Worm (Caenorhabditis elegans): Measurements from ENCODE around the gene ZK470.4.

The ZK470.4 gene

DNA sequence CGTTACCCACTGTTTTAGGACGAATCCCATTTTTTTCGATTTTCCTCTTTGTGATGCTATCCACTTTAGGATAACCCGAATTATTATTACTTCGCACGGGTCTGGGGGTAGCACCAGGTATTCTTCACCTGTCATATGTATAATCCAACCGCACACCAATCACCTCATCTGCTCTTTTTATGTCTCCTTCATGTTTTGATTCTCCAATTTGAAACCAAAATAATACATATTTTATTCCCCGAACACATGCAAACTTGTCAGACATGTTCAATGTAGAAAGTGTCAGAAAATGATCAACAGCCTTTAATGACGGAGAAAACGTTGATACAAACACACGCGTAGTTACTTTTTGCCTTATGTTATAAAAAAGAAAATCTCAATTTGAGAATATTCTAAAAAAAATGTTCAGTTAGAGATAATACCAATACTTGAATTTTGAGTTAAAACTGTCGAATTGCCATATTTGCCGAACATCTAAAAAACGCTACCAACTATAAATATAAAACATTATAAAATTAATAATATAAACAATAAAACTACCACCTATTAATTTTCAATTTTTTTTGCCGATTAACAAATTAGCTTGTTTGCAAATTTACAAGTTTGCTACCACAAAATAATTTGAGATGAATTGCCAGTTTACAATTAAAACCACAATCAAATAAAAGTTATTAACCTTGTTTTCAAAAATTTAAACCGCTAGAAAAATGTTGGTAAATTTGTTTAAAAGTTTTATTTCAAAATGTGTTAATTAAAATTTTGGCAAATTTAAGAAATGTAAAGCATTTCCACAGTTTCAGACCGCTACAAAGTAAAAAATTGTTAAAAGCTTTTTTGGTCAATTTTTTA, 8.3 kb upstream of the ZK470.4 start (continued):
- TF ChIP-seq arid-1 (GFP tag; conservative IDR thresholded peaks at IDR 0.05), result 0 out of 2 replicates have a peak, but pooled peaks have one; percentile 53
- 0 out of 2 replicates have a peak, but pooled peaks have one; percentile 68 for TF ChIP-seq nhr-41 (GFP tag; IDR thresholded peaks at IDR 0.05)
- TF ChIP-seq zip-11 (GFP tag; IDR thresholded peaks at IDR 0.05), result no peak
- TF ChIP-seq T20F7.1 (GFP tag; optimal IDR thresholded peaks at IDR 0.05), result peak; percentile 30
- no peak for TF ChIP-seq jun-1 (tag; optimal IDR thresholded peaks at IDR 0.05)
- TF ChIP-seq mxl-3 (GFP tag; optimal IDR thresholded peaks at IDR 0.05), result no peak
- peak; percentile 37; the same call in 1 of the 2 replicates for TF ChIP-seq lin-1 (GFP tag; IDR thresholded peaks at IDR 0.05)
- TF ChIP-seq unc-130 (GFP tag; optimal IDR thresholded peaks at IDR 0.05), result no peak
- no peak for TF ChIP-seq ztf-11 (tag; optimal IDR thresholded peaks at IDR 0.05)
- TF ChIP-seq vab-7 (GFP tag; IDR thresholded peaks at IDR 0.05), result peak; percentile 16; the same call in 1 of the 2 replicates
- TF ChIP-seq dmd-6 (GFP tag; IDR thresholded peaks at IDR 0.05), result no peak
- TF ChIP-seq Y105C5A.15 (GFP tag; IDR thresholded peaks at IDR 0.05), result peak; percentile 46; the same call in 1 of the 2 replicates
- TF ChIP-seq hif-1 (tag; optimal IDR thresholded peaks at IDR 0.05), result peak in 1 of 2 experiments; percentile 0
- 0 out of 2 replicates have a peak, but pooled peaks have one; percentile 34 for TF ChIP-seq tag-97 (GFP tag; IDR thresholded peaks at IDR 0.05)
- TF ChIP-seq ceh-20 (GFP tag; IDR thresholded peaks at IDR 0.05), result peak; percentile 46; the same call in 1 of the 2 replicates
- TF ChIP-seq dve-1 (tag; optimal IDR thresholded peaks at IDR 0.05; ENCODE audit: insufficient read depth), result peak; percentile 39
- TF ChIP-seq nhr-10 (tag; optimal IDR thresholded peaks at IDR 0.05), result no peak
- no peak for TF ChIP-seq zag-1 (tag; optimal IDR thresholded peaks at IDR 0.05)
- TF ChIP-seq sdz-12 (GFP tag; optimal IDR thresholded peaks at IDR 0.05), result no peak
- TF ChIP-seq F49E8.2 (tag; optimal IDR thresholded peaks at IDR 0.05; ENCODE audit: borderline replicate concordance), result no peak
- TF ChIP-seq F37D6.2 (tag; optimal IDR thresholded peaks at IDR 0.05), result peak; percentile 6
- no peak for TF ChIP-seq nhr-76 (tag; optimal IDR thresholded peaks at IDR 0.05)
- peak; percentile 7 for TF ChIP-seq nhr-42 (GFP tag; IDR thresholded peaks at IDR 0.05)
- no peak; the same call in 1 of the 2 replicates for TF ChIP-seq lin-38 (GFP tag; IDR thresholded peaks at IDR 0.05)
- TF ChIP-seq nhr-25 (tag; optimal IDR thresholded peaks at IDR 0.05; ENCODE audit: borderline replicate concordance, insufficient read depth), result peak; percentile 44
- 0 out of 2 replicates have a peak, but pooled peaks have one; percentile 4 for TF ChIP-seq dmd-9 (GFP tag; IDR thresholded peaks at IDR 0.05)
- TF ChIP-seq dpl-1 (GFP tag; optimal IDR thresholded peaks at IDR 0.05), result no peak
- peak; percentile 83 for TF ChIP-seq Y75B8A.6 (GFP tag; IDR thresholded peaks at IDR 0.05)
- TF ChIP-seq madf-5 (GFP tag; IDR thresholded peaks at IDR 0.05), result peak in 1 of 2 experiments; percentile 22; a peak in 1 of 4 replicates
- peak; percentile 65 for TF ChIP-seq ctbp-1 (GFP tag; IDR thresholded peaks at IDR 0.05)
- TF ChIP-seq duxl-1 (tag; optimal IDR thresholded peaks at IDR 0.05; ENCODE audit: poor library complexity), result peak; percentile 60
- TF ChIP-seq mes-2 (tag; optimal IDR thresholded peaks at IDR 0.05; ENCODE audit: poor library complexity, severe bottlenecking), result no peak
- TF ChIP-seq tra-1 (GFP tag; IDR thresholded peaks at IDR 0.05), result peak; percentile 25; the same call in 1 of the 2 replicates
- TF ChIP-seq nhr-237 (tag; optimal IDR thresholded peaks at IDR 0.05), result no peak
- TF ChIP-seq F26F4.8 (GFP tag; conservative IDR thresholded peaks at IDR 0.05), result no peak
- TF ChIP-seq hlh-11 (tag; optimal IDR thresholded peaks at IDR 0.05), result peak; percentile 25
- TF ChIP-seq Y48G9A.11 (GFP tag; IDR thresholded peaks at IDR 0.05), result peak; percentile 28; the same call in 1 of the 2 replicates
- TF ChIP-seq gei-8 (GFP tag; optimal IDR thresholded peaks at IDR 0.05), result no peak
- no peak for TF ChIP-seq ZK546.5 (tag; optimal IDR thresholded peaks at IDR 0.05)
- TF ChIP-seq mdl-1 (tag; optimal IDR thresholded peaks at IDR 0.05), result no peak
- TF ChIP-seq ceh-62 (tag; optimal IDR thresholded peaks at IDR 0.05), result no peak
- peak in 1 of 2 experiments; percentile 52 for TF ChIP-seq lsy-2 (tag; optimal IDR thresholded peaks at IDR 0.05)
- TF ChIP-seq nhr-102 (tag; optimal IDR thresholded peaks at IDR 0.05), result peak; percentile 50
- TF ChIP-seq daf-19 (GFP tag; conservative IDR thresholded peaks at IDR 0.05), result no peak
- TF ChIP-seq rbr-2 (tag; optimal IDR thresholded peaks at IDR 0.05), result no peak
- TF ChIP-seq zfp-3 (GFP tag; conservative IDR thresholded peaks at IDR 0.05), result peak; percentile 82
- TF ChIP-seq aha-1 (tag), result peak; percentile 78
